Fruit fly (Drosophila melanogaster): ENCODE measurements around the gene CG5274.

dm6 chr3L:20447337-20447736, 19.9 kb upstream of the CG5274 start:
- TF ChIP-seq CG32121 (GFP tag; IDR thresholded peaks at IDR 0.05) (no peak), Ets98B (GFP tag; IDR thresholded peaks at IDR 0.05) (no peak), CG8301 (tag; optimal IDR thresholded peaks at IDR 0.05) (peak; percentile 20), CG17806 (tag; optimal IDR thresholded peaks at IDR 0.05) (no peak), Pif1B (GFP tag; optimal IDR thresholded peaks at IDR 0.05) (no peak), D1 (tag; optimal IDR thresholded peaks at IDR 0.05) (no peak), CG15710 (tag; optimal IDR thresholded peaks at IDR 0.05) (no peak)

All from whole organism, pupa.